Worm (Caenorhabditis elegans): ENCODE results near the gene pap-1.

- TF ChIP-seq fos-1 (tag; optimal IDR thresholded peaks at IDR 0.05) (no peak), daf-12 (tag; optimal IDR thresholded peaks at IDR 0.05) (no peak), nhr-11 (tag; optimal IDR thresholded peaks at IDR 0.05) (no peak), sea-2 (GFP tag; optimal IDR thresholded peaks at IDR 0.05) (no peak), nhr-28 (tag; optimal IDR thresholded peaks at IDR 0.05) (no peak), fkh-2 (tag; optimal IDR thresholded peaks at IDR 0.05) (no peak), nfya-1 (tag; optimal IDR thresholded peaks at IDR 0.05; ENCODE audit: insufficient read depth) (no peak), elt-3 (tag; optimal IDR thresholded peaks at IDR 0.05) (no peak), nhr-77 (tag; optimal IDR thresholded peaks at IDR 0.05) (no peak), ceh-82 (tag; optimal IDR thresholded peaks at IDR 0.05) (no peak)
Observed at ce11 chrV:10474040-10474439, 32.3 kb downstream of the pap-1 start.

All from whole organism, L3 larva.